Worm (Caenorhabditis elegans): ENCODE data around the gene Y53G8AL.4.

DNA sequence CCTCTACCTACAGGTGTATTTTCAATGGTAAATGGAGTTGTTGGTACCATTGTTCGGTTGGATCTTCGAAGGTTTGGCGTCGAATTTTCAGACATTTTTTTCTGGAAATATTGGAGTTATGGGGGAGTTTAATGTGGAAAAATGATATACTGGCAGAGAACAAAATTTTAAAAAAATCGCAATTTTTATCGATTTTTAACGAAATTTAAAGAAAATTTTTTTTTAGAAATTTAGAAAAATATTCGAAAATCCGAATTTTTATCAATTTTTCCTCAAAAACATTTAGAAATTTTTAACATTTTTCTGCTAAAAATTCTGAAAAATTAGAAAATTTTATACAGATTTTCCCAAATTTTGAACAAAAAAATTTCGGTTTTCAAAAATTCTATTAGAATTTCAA lies 28.2 kb upstream of the Y53G8AL.4 start, which contains the start of gene Y53G8AM.8:
- no peak for TF ChIP-seq nhr-76 (tag; optimal IDR thresholded peaks at IDR 0.05)
- TF ChIP-seq nhr-25 (tag; optimal IDR thresholded peaks at IDR 0.05): no peak
- TF ChIP-seq unc-39 (tag; optimal IDR thresholded peaks at IDR 0.05): no peak

All from whole organism, L3 larva.